Worm (Caenorhabditis elegans): ENCODE measurements around the gene F07D3.3.
A peak's percentile ranks its signal among the peaks of the same experiment; 100 is the strongest.

The F07D3.3 gene

ce11 chrV:9462605-9463004, at the start of gene F07D3.3:
F07D3.3 (minus strand) TSS chrV:9462705.
- TF ChIP-seq ztf-23 (GFP tag; IDR thresholded peaks at IDR 0.05) (no peak), tab-1 (GFP tag; IDR thresholded peaks at IDR 0.05) (no peak), flt-1 (GFP tag; IDR thresholded peaks at IDR 0.05) (no peak), klf-2 (GFP tag; conservative IDR thresholded peaks at IDR 0.05) (no peak), cog-1 (tag; optimal IDR thresholded peaks at IDR 0.05) (no peak), med-1 (GFP tag; optimal IDR thresholded peaks at IDR 0.05; ENCODE audit: insufficient read depth) (no peak), ref-1 (GFP tag; conservative IDR thresholded peaks at IDR 0.05) (no peak), T22C8.4 (GFP tag; IDR thresholded peaks at IDR 0.05) (no peak), ztf-29 (GFP tag; IDR thresholded peaks at IDR 0.05) (no peak)

- TF ChIP-seq klf-2 (GFP tag; conservative IDR thresholded peaks at IDR 0.05), result no peak
- TF ChIP-seq ztf-23 (GFP tag; IDR thresholded peaks at IDR 0.05), result no peak
- TF ChIP-seq med-1 (GFP tag; optimal IDR thresholded peaks at IDR 0.05; ENCODE audit: insufficient read depth), result no peak
- TF ChIP-seq flt-1 (GFP tag; IDR thresholded peaks at IDR 0.05), result no peak
- TF ChIP-seq ztf-29 (GFP tag; IDR thresholded peaks at IDR 0.05), result no peak
- no peak for TF ChIP-seq tab-1 (GFP tag; IDR thresholded peaks at IDR 0.05)
- no peak for TF ChIP-seq T22C8.4 (GFP tag; IDR thresholded peaks at IDR 0.05)
- TF ChIP-seq cog-1 (tag; optimal IDR thresholded peaks at IDR 0.05), result no peak
- no peak for TF ChIP-seq ref-1 (GFP tag; conservative IDR thresholded peaks at IDR 0.05)
Observed at ce11 chrV:9509597-9509996, 47.1 kb upstream of the F07D3.3 start.

ce11 chrV:9507742-9508141, 45.2 kb upstream of the F07D3.3 start, which contains the start of gene acs-14:
acs-14 (plus strand) TSS chrV:9508132.
- TF ChIP-seq tab-1 (GFP tag; IDR thresholded peaks at IDR 0.05) (no peak), klf-2 (GFP tag; conservative IDR thresholded peaks at IDR 0.05) (no peak), ztf-29 (GFP tag; IDR thresholded peaks at IDR 0.05) (no peak), med-1 (GFP tag; optimal IDR thresholded peaks at IDR 0.05; ENCODE audit: insufficient read depth) (no peak), flt-1 (GFP tag; IDR thresholded peaks at IDR 0.05) (no peak), cog-1 (tag; optimal IDR thresholded peaks at IDR 0.05) (no peak), T22C8.4 (GFP tag; IDR thresholded peaks at IDR 0.05) (no peak), ztf-23 (GFP tag; IDR thresholded peaks at IDR 0.05) (no peak), ref-1 (GFP tag; conservative IDR thresholded peaks at IDR 0.05) (no peak)

ce11 chrV:9506931-9507330, 44.4 kb upstream of the F07D3.3 start:
- TF ChIP-seq flt-1 (GFP tag; IDR thresholded peaks at IDR 0.05) (no peak), klf-2 (GFP tag; conservative IDR thresholded peaks at IDR 0.05) (no peak), cog-1 (tag; optimal IDR thresholded peaks at IDR 0.05) (no peak), ztf-23 (GFP tag; IDR thresholded peaks at IDR 0.05) (no peak), med-1 (GFP tag; optimal IDR thresholded peaks at IDR 0.05; ENCODE audit: insufficient read depth) (no peak), T22C8.4 (GFP tag; IDR thresholded peaks at IDR 0.05) (no peak), ztf-29 (GFP tag; IDR thresholded peaks at IDR 0.05) (no peak), ref-1 (GFP tag; conservative IDR thresholded peaks at IDR 0.05) (no peak), tab-1 (GFP tag; IDR thresholded peaks at IDR 0.05) (no peak)

ce11 chrV:9504474-9504960, 42.0 kb upstream of the F07D3.3 start, which contains the start of gene haao-1:
haao-1 (plus strand) TSS chrV:9504910.
- TF ChIP-seq klf-2 (GFP tag; conservative IDR thresholded peaks at IDR 0.05), result no peak
- no peak for TF ChIP-seq ztf-23 (GFP tag; IDR thresholded peaks at IDR 0.05)
- TF ChIP-seq T22C8.4 (GFP tag; IDR thresholded peaks at IDR 0.05), result no peak
- no peak for TF ChIP-seq med-1 (GFP tag; optimal IDR thresholded peaks at IDR 0.05; ENCODE audit: insufficient read depth)
- no peak for TF ChIP-seq flt-1 (GFP tag; IDR thresholded peaks at IDR 0.05)
- no peak for TF ChIP-seq cog-1 (tag; optimal IDR thresholded peaks at IDR 0.05)

- TF ChIP-seq flt-1 (GFP tag; IDR thresholded peaks at IDR 0.05), result peak; percentile 97
- TF ChIP-seq med-1 (GFP tag; optimal IDR thresholded peaks at IDR 0.05; ENCODE audit: insufficient read depth), result peak; percentile 41
- peak; percentile 94 for TF ChIP-seq tab-1 (GFP tag; IDR thresholded peaks at IDR 0.05)
- TF ChIP-seq ref-1 (GFP tag; conservative IDR thresholded peaks at IDR 0.05), result peak; percentile 84
- peak; percentile 95 for TF ChIP-seq ztf-23 (GFP tag; IDR thresholded peaks at IDR 0.05)
- TF ChIP-seq T22C8.4 (GFP tag; IDR thresholded peaks at IDR 0.05), result peak; percentile 95
- TF ChIP-seq cog-1 (tag; optimal IDR thresholded peaks at IDR 0.05), result peak; percentile 78
- peak; percentile 83 for TF ChIP-seq klf-2 (GFP tag; conservative IDR thresholded peaks at IDR 0.05)
- TF ChIP-seq ztf-29 (GFP tag; IDR thresholded peaks at IDR 0.05), result peak; percentile 79; the same call in 1 of the 2 replicates
Observed at ce11 chrV:9503152-9503817, 40.8 kb upstream of the F07D3.3 start.

ce11 chrV:9500826-9501451, 38.4 kb upstream of the F07D3.3 start, which contains the start of gene swt-5:
swt-5 (plus strand) TSS chrV:9501401.
- no peak for TF ChIP-seq ref-1 (GFP tag; conservative IDR thresholded peaks at IDR 0.05)
- no peak for TF ChIP-seq T22C8.4 (GFP tag; IDR thresholded peaks at IDR 0.05)
- no peak for TF ChIP-seq tab-1 (GFP tag; IDR thresholded peaks at IDR 0.05)
- TF ChIP-seq klf-2 (GFP tag; conservative IDR thresholded peaks at IDR 0.05), result no peak
- no peak for TF ChIP-seq med-1 (GFP tag; optimal IDR thresholded peaks at IDR 0.05; ENCODE audit: insufficient read depth)
- TF ChIP-seq flt-1 (GFP tag; IDR thresholded peaks at IDR 0.05), result no peak
- no peak for TF ChIP-seq cog-1 (tag; optimal IDR thresholded peaks at IDR 0.05)
- TF ChIP-seq ztf-29 (GFP tag; IDR thresholded peaks at IDR 0.05), result no peak
- no peak for TF ChIP-seq ztf-23 (GFP tag; IDR thresholded peaks at IDR 0.05)

ce11 chrV:9499295-9499694, 36.8 kb upstream of the F07D3.3 start:
- no peak for TF ChIP-seq tab-1 (GFP tag; IDR thresholded peaks at IDR 0.05)
- no peak for TF ChIP-seq klf-2 (GFP tag; conservative IDR thresholded peaks at IDR 0.05)
- TF ChIP-seq med-1 (GFP tag; optimal IDR thresholded peaks at IDR 0.05; ENCODE audit: insufficient read depth), result no peak
- no peak for TF ChIP-seq cog-1 (tag; optimal IDR thresholded peaks at IDR 0.05)
- TF ChIP-seq T22C8.4 (GFP tag; IDR thresholded peaks at IDR 0.05), result no peak

- TF ChIP-seq tab-1 (GFP tag; IDR thresholded peaks at IDR 0.05) (no peak), flt-1 (GFP tag; IDR thresholded peaks at IDR 0.05) (no peak), T22C8.4 (GFP tag; IDR thresholded peaks at IDR 0.05) (no peak), ztf-23 (GFP tag; IDR thresholded peaks at IDR 0.05) (no peak), ref-1 (GFP tag; conservative IDR thresholded peaks at IDR 0.05) (no peak), cog-1 (tag; optimal IDR thresholded peaks at IDR 0.05) (no peak), klf-2 (GFP tag; conservative IDR thresholded peaks at IDR 0.05) (no peak), med-1 (GFP tag; optimal IDR thresholded peaks at IDR 0.05; ENCODE audit: insufficient read depth) (no peak), ztf-29 (GFP tag; IDR thresholded peaks at IDR 0.05) (no peak)
Observed at ce11 chrV:9496742-9497141, 34.2 kb upstream of the F07D3.3 start, which contains the start of gene gsnl-1. gsnl-1 (plus strand) TSS chrV:9497042.

Measured in whole organism, midembryonic.